Worm (Caenorhabditis elegans) whole organism, late embryonic: ENCODE data around the gene F54H12.2.

Experiments used
- F13H6.1 ChIP-seq: sonication (generic microtip); optimal IDR thresholded peaks from 2 replicates; lab custom pipeline; 2016; ENCODE audit warnings: missing genetic modification characterization, missing compliant biosample characterization
- ceh-24 ChIP-seq: sonication (generic microtip); optimal IDR thresholded peaks from 2 replicates; lab custom pipeline; 2016; ENCODE audit warnings: mild to moderate bottlenecking, missing genetic modification characterization, missing compliant biosample characterization
- elt-2 ChIP-seq: sonication (generic microtip); optimal IDR thresholded peaks from 2 replicates; lab custom pipeline; 2016; ENCODE audit warnings: missing genetic modification reagents, missing genetic modification characterization, missing compliant biosample characterization
- hlh-13 ChIP-seq: fragments of 200-800 bp; sonication (Bioruptor generic); optimal IDR thresholded peaks from 2 replicates; lab custom pipeline; 2018; ENCODE audit warnings: mild to moderate bottlenecking, missing genetic modification characterization, missing compliant biosample characterization
- hlh-15 ChIP-seq: sonication (generic microtip); optimal IDR thresholded peaks from 2 replicates; lab custom pipeline; 2016; ENCODE audit warnings: missing genetic modification characterization, missing compliant biosample characterization
- nhr-11 ChIP-seq: fragments of 150-350 bp; optimal IDR thresholded peaks from 2 replicates; lab custom pipeline; 2014; ENCODE audit warnings: missing biosample characterization, missing genetic modification characterization
- pqm-1 ChIP-seq: sonication (generic microtip); optimal IDR thresholded peaks from 2 replicates; lab custom pipeline; 2016; ENCODE audit warnings: missing genetic modification characterization, missing compliant biosample characterization
- rnt-1 ChIP-seq: sonication (generic microtip); optimal IDR thresholded peaks from 2 replicates; lab custom pipeline; 2016; ENCODE audit warnings: missing genetic modification characterization, missing compliant biosample characterization

- no peak for TF ChIP-seq ceh-24
- no peak for TF ChIP-seq hlh-13
- TF ChIP-seq F13H6.1 = no peak
- TF ChIP-seq rnt-1 (tag; lab: Kevin White, UChicago) = no peak
- no peak for TF ChIP-seq pqm-1 (tag; lab: Kevin White, UChicago)
- no peak for TF ChIP-seq elt-2 (tag; lab: Kevin White, UChicago)
- TF ChIP-seq nhr-11 (tag; lab: Kevin White, UChicago) = no peak
- TF ChIP-seq hlh-15 (tag; lab: Kevin White, UChicago) = no peak
Measured at ce11 chrIII:8004091-8004490, 39.7 kb downstream of the F54H12.2 start, which contains the start of gene C06G4.6.
